Worm (Caenorhabditis elegans) whole organism, early embryonic: Measurements from ENCODE around the gene ttr-3.

Experiments used
- B0310.2 ChIP-seq: sonication (generic microtip); optimal IDR thresholded peaks from 2 replicates; lab custom pipeline; 2016; ENCODE audit warnings: mild to moderate bottlenecking, missing genetic modification characterization, missing compliant biosample characterization
- F13C5.2 ChIP-seq: sonication (generic microtip); optimal IDR thresholded peaks from 2 replicates; lab custom pipeline; 2017; ENCODE audit warnings: mild to moderate bottlenecking, missing genetic modification characterization, inconsistent platforms, missing compliant biosample characterization
- aly-1 ChIP-seq: sonication (generic microtip); optimal IDR thresholded peaks from 2 replicates; lab custom pipeline; 2016; ENCODE audit warnings: missing genetic modification characterization, missing compliant biosample characterization
- ama-1 ChIP-seq: fragments of 150-350 bp; optimal IDR thresholded peaks from 2 replicates; lab custom pipeline; 2014
- ceh-13 ChIP-seq: fragments of 200-800 bp; sonication (Bioruptor generic); optimal IDR thresholded peaks from 2 replicates; lab custom pipeline; 2018; ENCODE audit warnings: mild to moderate bottlenecking, missing genetic modification characterization, missing compliant biosample characterization
- ceh-36 ChIP-seq: sonication (generic microtip); optimal IDR thresholded peaks from 2 replicates; lab custom pipeline; 2016; ENCODE audit warnings: missing genetic modification characterization, inconsistent platforms, missing compliant biosample characterization
- ets-7 ChIP-seq: sonication (generic microtip); optimal IDR thresholded peaks from 2 replicates; lab custom pipeline; 2016; ENCODE audit warnings: missing genotype, missing genetic modification characterization, missing compliant biosample characterization
- flt-1 ChIP-seq: fragments of 200-800 bp; sonication (Bioruptor generic); IDR thresholded peaks from 2 replicates; pipeline ENCODE4 v1.3.6; 2022; ENCODE audit warnings: missing genetic modification characterization, missing compliant biosample characterization
- hmbx-1 ChIP-seq: sonication (generic microtip); optimal IDR thresholded peaks from 2 replicates; lab custom pipeline; 2016; ENCODE audit warnings: mild to moderate bottlenecking, missing genetic modification characterization, missing compliant biosample characterization
- hmg-4 ChIP-seq: fragments of 200-800 bp; sonication (Bioruptor generic); optimal IDR thresholded peaks from 2 replicates; lab custom pipeline; 2018; ENCODE audit warnings: mild to moderate bottlenecking, missing genetic modification characterization, missing compliant biosample characterization
- hnd-1 ChIP-seq: sonication (generic microtip); optimal IDR thresholded peaks from 2 replicates; lab custom pipeline; 2016; ENCODE audit warnings: missing genetic modification characterization, missing compliant biosample characterization
- pes-1 ChIP-seq: fragments of 200-800 bp; sonication (Bioruptor generic); IDR thresholded peaks from 2 replicates; pipeline ENCODE4 v1.3.6; 2022; ENCODE audit warnings: missing genetic modification reagents, missing genetic modification characterization, missing compliant biosample characterization
- scrt-1 ChIP-seq: fragments of 200-800 bp; sonication (Bioruptor generic); IDR thresholded peaks from 2 replicates; pipeline ENCODE4 v1.3.6; 2022; ENCODE audit warnings: missing genetic modification characterization, missing compliant biosample characterization
- sea-1 ChIP-seq: fragments of 200-800 bp; sonication (Bioruptor generic); conservative IDR thresholded peaks from 2 replicates; pipeline ENCODE4 v1.3.6; 2022; ENCODE audit warnings: missing genetic modification characterization, missing compliant biosample characterization
- tbx-11 ChIP-seq: fragments of 200-800 bp; sonication (Bioruptor generic); IDR thresholded peaks from 2 replicates; pipeline ENCODE4 v1.3.6; 2022; ENCODE audit warnings: missing genetic modification characterization, missing compliant biosample characterization
- tbx-37 ChIP-seq: fragments of 200-800 bp; sonication (Bioruptor generic); conservative IDR thresholded peaks from 2 replicates; pipeline ENCODE4 v1.3.6; 2022; ENCODE audit warnings: missing genetic modification reagents, missing genetic modification characterization, missing compliant biosample characterization
- tra-4 ChIP-seq: sonication (generic microtip); optimal IDR thresholded peaks from 2 replicates; lab custom pipeline; 2017; ENCODE audit warnings: missing genetic modification characterization, missing compliant biosample characterization

Gene ttr-3

ce11 chrIII:9930406-9930805 lies 3.9 kb upstream of the ttr-3 start:
- TF ChIP-seq sea-1 (GFP tag; lab: Robert Waterston, UW) (no peak), ceh-36 (no peak), scrt-1 (GFP tag; lab: Robert Waterston, UW) (no peak), hmg-4 (GFP tag; lab: Kevin White, UChicago) (no peak)

- TF ChIP-seq aly-1 (no peak), hmbx-1 (no peak), flt-1 (no peak), B0310.2 (tag; lab: Kevin White, UChicago) (no peak), tbx-37 (GFP tag; lab: Robert Waterston, UW) (no peak), hnd-1 (tag; lab: Kevin White, UChicago) (no peak), ama-1 (no peak), sea-1 (GFP tag; lab: Robert Waterston, UW) (no peak), ceh-13 (no peak), tbx-11 (no peak), pes-1 (GFP tag; lab: Robert Waterston, UW) (no peak), ets-7 (tag; lab: Kevin White, UChicago) (no peak), hmg-4 (GFP tag; lab: Kevin White, UChicago) (no peak), scrt-1 (GFP tag; lab: Robert Waterston, UW) (no peak), F13C5.2 (tag; lab: Kevin White, UChicago) (no peak), ceh-36 (no peak), tra-4 (no peak)
Measured at ce11 chrIII:9929525-9929924, 3.0 kb upstream of the ttr-3 start.

ce11 chrIII:9928777-9929176 lies 2.2 kb upstream of the ttr-3 start, which contains the start of gene ttr-1:
TSS of gene ttr-1 (plus strand) at chrIII:9929077.
- TF ChIP-seq scrt-1 (GFP tag; lab: Robert Waterston, UW) (no peak), sea-1 (GFP tag; lab: Robert Waterston, UW) (no peak), tbx-37 (GFP tag; lab: Robert Waterston, UW) (no peak), pes-1 (GFP tag; lab: Robert Waterston, UW) (no peak), tbx-11 (no peak), ceh-36 (no peak), ets-7 (tag; lab: Kevin White, UChicago) (no peak), hnd-1 (tag; lab: Kevin White, UChicago) (no peak), F13C5.2 (tag; lab: Kevin White, UChicago) (no peak)

- no peak for TF ChIP-seq tbx-37 (GFP tag; lab: Robert Waterston, UW)
- TF ChIP-seq ceh-13 = no peak
- TF ChIP-seq hmg-4 (GFP tag; lab: Kevin White, UChicago) = no peak
- TF ChIP-seq aly-1 = no peak
- TF ChIP-seq sea-1 (GFP tag; lab: Robert Waterston, UW) = no peak
- no peak for TF ChIP-seq ets-7 (tag; lab: Kevin White, UChicago)
- no peak for TF ChIP-seq pes-1 (GFP tag; lab: Robert Waterston, UW)
- no peak for TF ChIP-seq B0310.2 (tag; lab: Kevin White, UChicago)
- TF ChIP-seq scrt-1 (GFP tag; lab: Robert Waterston, UW) = no peak
- TF ChIP-seq F13C5.2 (tag; lab: Kevin White, UChicago) = no peak
- no peak for TF ChIP-seq ama-1
- no peak for TF ChIP-seq tbx-11
- no peak for TF ChIP-seq hmbx-1
- no peak for TF ChIP-seq flt-1
- TF ChIP-seq ceh-36 = no peak
- TF ChIP-seq tra-4 = no peak
- no peak for TF ChIP-seq hnd-1 (tag; lab: Kevin White, UChicago)
Measured at ce11 chrIII:9927378-9927777, 828 bp upstream of the ttr-3 start, which contains the start of gene ttr-2. TSS of gene ttr-2 (plus strand) at chrIII:9927769.

- TF ChIP-seq hmg-4 (GFP tag; lab: Kevin White, UChicago) = no peak
- no peak for TF ChIP-seq sea-1 (GFP tag; lab: Robert Waterston, UW)
- no peak for TF ChIP-seq scrt-1 (GFP tag; lab: Robert Waterston, UW)
Measured at ce11 chrIII:9922874-9923273, 3.7 kb downstream of the ttr-3 start, which contains the start of gene cbp-2. TSS of gene cbp-2 (plus strand) at chrIII:9923174.

ce11 chrIII:9922310-9922709 lies 4.2 kb downstream of the ttr-3 start:
- TF ChIP-seq hnd-1 (tag; lab: Kevin White, UChicago) = no peak
- TF ChIP-seq tbx-37 (GFP tag; lab: Robert Waterston, UW) = no peak
- no peak for TF ChIP-seq tbx-11
- TF ChIP-seq B0310.2 (tag; lab: Kevin White, UChicago) = no peak
- TF ChIP-seq aly-1 = no peak
- TF ChIP-seq pes-1 (GFP tag; lab: Robert Waterston, UW) = no peak
- TF ChIP-seq hmbx-1 = no peak
- no peak for TF ChIP-seq ceh-13
- TF ChIP-seq ama-1 = no peak
- TF ChIP-seq sea-1 (GFP tag; lab: Robert Waterston, UW) = no peak
- no peak for TF ChIP-seq hmg-4 (GFP tag; lab: Kevin White, UChicago)
- TF ChIP-seq tra-4 = no peak
- TF ChIP-seq F13C5.2 (tag; lab: Kevin White, UChicago) = no peak
- no peak for TF ChIP-seq flt-1
- TF ChIP-seq ceh-36 = no peak

ce11 chrIII:9920764-9921163 lies 5.8 kb downstream of the ttr-3 start, which contains the start of gene F40F12.3:
TSS of gene F40F12.3 (minus strand) at chrIII:9920864.
- TF ChIP-seq ama-1 (no peak), aly-1 (no peak), sea-1 (GFP tag; lab: Robert Waterston, UW) (no peak), flt-1 (no peak), ceh-36 (no peak), ets-7 (tag; lab: Kevin White, UChicago) (no peak), tbx-37 (GFP tag; lab: Robert Waterston, UW) (no peak), tbx-11 (no peak), hnd-1 (tag; lab: Kevin White, UChicago) (no peak), B0310.2 (tag; lab: Kevin White, UChicago) (no peak)

- TF ChIP-seq ceh-13 = no peak
- TF ChIP-seq ama-1 = no peak
- no peak for TF ChIP-seq sea-1 (GFP tag; lab: Robert Waterston, UW)
- TF ChIP-seq hnd-1 (tag; lab: Kevin White, UChicago) = no peak
- TF ChIP-seq hmg-4 (GFP tag; lab: Kevin White, UChicago) = no peak
- no peak for TF ChIP-seq pes-1 (GFP tag; lab: Robert Waterston, UW)
- TF ChIP-seq hmbx-1 = no peak
Measured at ce11 chrIII:9913722-9914121, 12.8 kb downstream of the ttr-3 start, which contains the start of gene cbp-3. TSS of gene cbp-3 (plus strand) at chrIII:9913993.
